Worm (Caenorhabditis elegans) whole organism, midembryonic: ENCODE data around the gene ril-1.

ENCODE experiments used
- flt-1 ChIP-seq: fragments of 200-800 bp; sonication (Bioruptor generic); IDR thresholded peaks from 2 replicates; pipeline ENCODE4 v1.3.6; 2022; ENCODE audit warnings: missing genetic modification characterization, missing compliant biosample characterization
- tab-1 ChIP-seq: fragments of 200-800 bp; sonication (Bioruptor generic); IDR thresholded peaks from 2 replicates; pipeline ENCODE4 v1.3.6; 2022; ENCODE audit warnings: missing genetic modification characterization, missing compliant biosample characterization

ce11 chrV:14562589-14562988 lies 38.7 kb upstream of the ril-1 start, which contains the start of gene C53A5.11:
- no peak for TF ChIP-seq flt-1 (GFP tag; lab: Robert Waterston, UW)
- no peak for TF ChIP-seq tab-1 (GFP tag; lab: Robert Waterston, UW)
